Worm (Caenorhabditis elegans): ENCODE results near the gene T05H10.4.
A peak's percentile ranks its signal among the peaks of the same experiment; 100 is the strongest.

T05H10.4 gene

ce11 chrII:8052850-8053249 is at the start of gene T05H10.4:
T05H10.4 (plus strand) TSS chrII:8053150.
- no peak for TF ChIP-seq nhr-28 (tag; optimal IDR thresholded peaks at IDR 0.05)
- TF ChIP-seq skn-1 (tag; optimal IDR thresholded peaks at IDR 0.05), result no peak
- no peak for TF ChIP-seq nhr-43 (tag; optimal IDR thresholded peaks at IDR 0.05; ENCODE audit: poor library complexity, severe bottlenecking)
- no peak for TF ChIP-seq ceh-28 (tag; optimal IDR thresholded peaks at IDR 0.05)
- no peak for TF ChIP-seq nhr-77 (tag; optimal IDR thresholded peaks at IDR 0.05)
- no peak for TF ChIP-seq ZK546.5 (tag; optimal IDR thresholded peaks at IDR 0.05)
- TF ChIP-seq egl-27 (tag; optimal IDR thresholded peaks at IDR 0.05), result no peak
- no peak for TF ChIP-seq sea-2 (GFP tag; optimal IDR thresholded peaks at IDR 0.05)
- TF ChIP-seq R02D3.7 (tag; optimal IDR thresholded peaks at IDR 0.05), result no peak
- no peak for TF ChIP-seq unc-62 (GFP tag; optimal IDR thresholded peaks at IDR 0.05)
- no peak for TF ChIP-seq ceh-82 (tag; optimal IDR thresholded peaks at IDR 0.05)
- no peak for TF ChIP-seq snpc-4 (tag; optimal IDR thresholded peaks at IDR 0.05)

ce11 chrII:8004157-8004556 is 48.8 kb upstream of the T05H10.4 start, which contains the start of gene pgp-11:
pgp-11 (minus strand) TSS chrII:8004257.
- TF ChIP-seq nhr-77 (tag; optimal IDR thresholded peaks at IDR 0.05) (no peak), unc-62 (GFP tag; optimal IDR thresholded peaks at IDR 0.05) (no peak), nhr-11 (tag; optimal IDR thresholded peaks at IDR 0.05) (no peak), nhr-23 (tag; optimal IDR thresholded peaks at IDR 0.05) (no peak), zag-1 (tag; optimal IDR thresholded peaks at IDR 0.05) (no peak), mdl-1 (tag; optimal IDR thresholded peaks at IDR 0.05) (no peak), hmg-11 (tag; optimal IDR thresholded peaks at IDR 0.05) (no peak)

ce11 chrII:8004752-8005151 is 48.2 kb upstream of the T05H10.4 start:
- TF ChIP-seq eor-1 (tag; optimal IDR thresholded peaks at IDR 0.05), result no peak
- TF ChIP-seq skn-1 (tag; optimal IDR thresholded peaks at IDR 0.05), result no peak
- TF ChIP-seq pha-4 (tag; optimal IDR thresholded peaks at IDR 0.05), result no peak
- no peak for TF ChIP-seq nhr-28 (tag; optimal IDR thresholded peaks at IDR 0.05)
- peak; percentile 27 for TF ChIP-seq elt-2 (tag; optimal IDR thresholded peaks at IDR 0.05)
- TF ChIP-seq nhr-11 (tag; optimal IDR thresholded peaks at IDR 0.05), result no peak
- no peak for TF ChIP-seq ceh-28 (tag; optimal IDR thresholded peaks at IDR 0.05)
- peak; percentile 70 for TF ChIP-seq pqm-1 (tag; optimal IDR thresholded peaks at IDR 0.05)
- no peak for TF ChIP-seq ceh-82 (tag; optimal IDR thresholded peaks at IDR 0.05)
- no peak for TF ChIP-seq fos-1 (tag; optimal IDR thresholded peaks at IDR 0.05)
- no peak for TF ChIP-seq nhr-76 (tag; optimal IDR thresholded peaks at IDR 0.05)
- no peak for TF ChIP-seq nhr-67 (tag; optimal IDR thresholded peaks at IDR 0.05)
- no peak for TF ChIP-seq elt-1 (tag; optimal IDR thresholded peaks at IDR 0.05)
- no peak for TF ChIP-seq fkh-2 (tag; optimal IDR thresholded peaks at IDR 0.05)

ce11 chrII:8006962-8007361 is 46.0 kb upstream of the T05H10.4 start:
- no peak for TF ChIP-seq nhr-25 (tag; optimal IDR thresholded peaks at IDR 0.05)
- TF ChIP-seq ama-1 (optimal IDR thresholded peaks at IDR 0.05), result no peak
- TF ChIP-seq lin-15B (tag; optimal IDR thresholded peaks at IDR 0.05), result no peak
- no peak for TF ChIP-seq unc-39 (tag; optimal IDR thresholded peaks at IDR 0.05)
- TF ChIP-seq fkh-10 (GFP tag; optimal IDR thresholded peaks at IDR 0.05), result no peak
- no peak for TF ChIP-seq nhr-76 (tag; optimal IDR thresholded peaks at IDR 0.05)
- no peak for TF ChIP-seq eor-1 (tag; optimal IDR thresholded peaks at IDR 0.05)
- TF ChIP-seq nhr-43 (tag; optimal IDR thresholded peaks at IDR 0.05; ENCODE audit: poor library complexity, severe bottlenecking), result no peak
- peak; percentile 3 for TF ChIP-seq elt-2 (tag; optimal IDR thresholded peaks at IDR 0.05)
- TF ChIP-seq nhr-23 (tag; optimal IDR thresholded peaks at IDR 0.05), result no peak
- TF ChIP-seq ceh-28 (tag; optimal IDR thresholded peaks at IDR 0.05), result no peak
- TF ChIP-seq hmg-11 (tag; optimal IDR thresholded peaks at IDR 0.05), result no peak
- no peak for TF ChIP-seq egl-27 (tag; optimal IDR thresholded peaks at IDR 0.05)
- TF ChIP-seq nhr-12 (tag; optimal IDR thresholded peaks at IDR 0.05), result no peak
- TF ChIP-seq fkh-2 (tag; optimal IDR thresholded peaks at IDR 0.05), result no peak
- no peak for TF ChIP-seq elt-1 (tag; optimal IDR thresholded peaks at IDR 0.05)
- TF ChIP-seq lin-39 (tag; optimal IDR thresholded peaks at IDR 0.05), result no peak
- peak; percentile 67 for TF ChIP-seq pqm-1 (tag; optimal IDR thresholded peaks at IDR 0.05)

ce11 chrII:8008334-8008733 is 44.6 kb upstream of the T05H10.4 start, which contains the start of gene glna-2:
glna-2 (plus strand) TSS chrII:8008634.
- TF ChIP-seq pqm-1 (tag; optimal IDR thresholded peaks at IDR 0.05), result no peak
- no peak for TF ChIP-seq skn-1 (tag; optimal IDR thresholded peaks at IDR 0.05)
- no peak for TF ChIP-seq fos-1 (tag; optimal IDR thresholded peaks at IDR 0.05)

Data from whole organism, L3 larva.